Fruit fly (Drosophila melanogaster) whole organism, embryonic: ENCODE data around the gene Ndae1.

Source experiments
- BEAF-32 ChIP-seq: fragments of 200-800 bp; sonication (Bioruptor generic); optimal IDR thresholded peaks from 3 replicates; lab custom pipeline; 2017; ENCODE audit warnings: missing biosample characterization, missing genetic modification characterization, mild to moderate bottlenecking, moderate library complexity, missing genetic modification reagents
- BtbVII ChIP-seq: fragments of 200-800 bp; sonication (Bioruptor generic); optimal IDR thresholded peaks from 3 replicates; lab custom pipeline; 2017; ENCODE audit warnings: missing biosample characterization, mild to moderate bottlenecking, missing genetic modification characterization
- CG10959 ChIP-seq: fragments of 200-800 bp; sonication (Bioruptor generic); IDR thresholded peaks from 2 replicates; pipeline ENCODE4 v1.3.6; 2022; ENCODE audit warnings: missing biosample characterization, missing genetic modification characterization
- CG11560 ChIP-seq: fragments of 200-800 bp; sonication (Bioruptor generic); IDR thresholded peaks from 3 replicates; pipeline ENCODE4 v1.3.6; 2022; ENCODE audit warnings: missing biosample characterization, missing genetic modification characterization
- CG11696 ChIP-seq: fragments of 200-800 bp; sonication (Bioruptor generic); IDR thresholded peaks from 2 replicates; pipeline ENCODE4 v1.3.6; 2022; ENCODE audit warnings: missing biosample characterization, missing genetic modification characterization
- CG12104 ChIP-seq: fragments of 200-800 bp; sonication (Bioruptor generic); optimal IDR thresholded peaks from 3 replicates; lab custom pipeline; 2016; ENCODE audit warnings: missing biosample characterization, missing genetic modification characterization
- CG1233 ChIP-seq: fragments of 200-800 bp; sonication (Bioruptor generic); optimal IDR thresholded peaks from 4 replicates; lab custom pipeline; 2018; ENCODE audit warnings: missing biosample characterization, mild to moderate bottlenecking, missing genetic modification characterization
- CG12391 ChIP-seq: fragments of 200-800 bp; sonication (Bioruptor generic); optimal IDR thresholded peaks from 3 replicates; lab custom pipeline; 2018; ENCODE audit warnings: missing biosample characterization, mild to moderate bottlenecking, missing genetic modification characterization, moderate library complexity
- CG12769 ChIP-seq: fragments of 200-800 bp; sonication (Bioruptor generic); optimal IDR thresholded peaks from 2 replicates; lab custom pipeline; 2019; ENCODE audit warnings: missing biosample characterization, mild to moderate bottlenecking, missing genetic modification characterization, moderate library complexity
- CG12942 ChIP-seq: fragments of 200-800 bp; sonication (Bioruptor generic); optimal IDR thresholded peaks from 3 replicates; lab custom pipeline; 2016; ENCODE audit warnings: missing biosample characterization, missing genetic modification characterization
- CG18262 ChIP-seq: fragments of 200-800 bp; optimal IDR thresholded peaks from 3 replicates; lab custom pipeline; 2019; ENCODE audit warnings: missing biosample characterization, mild to moderate bottlenecking, missing genetic modification characterization, moderate library complexity
- CG18764 ChIP-seq: fragments of 200-800 bp; sonication (Bioruptor generic); optimal IDR thresholded peaks from 3 replicates; lab custom pipeline; 2016; ENCODE audit warnings: missing biosample characterization, missing genetic modification characterization
- CG2202 ChIP-seq: fragments of 200-800 bp; sonication (Bioruptor generic); optimal IDR thresholded peaks from 2 replicates; lab custom pipeline; 2018; ENCODE audit warnings: missing biosample characterization, mild to moderate bottlenecking, missing genetic modification characterization
- CG3838 ChIP-seq: fragments of 200-800 bp; sonication (Bioruptor generic); optimal IDR thresholded peaks from 3 replicates; lab custom pipeline; 2016; ENCODE audit warnings: missing biosample characterization, missing genetic modification characterization
- CG43689 ChIP-seq: fragments of 200-800 bp; sonication (Bioruptor generic); IDR thresholded peaks from 2 replicates; pipeline ENCODE4 v1.3.6; 2022; ENCODE audit warnings: missing biosample characterization, missing genetic modification characterization
- CG4404 ChIP-seq: fragments of 200-800 bp; sonication (Bioruptor generic); IDR thresholded peaks from 2 replicates; pipeline ENCODE4 v1.3.6; 2022; ENCODE audit warnings: missing biosample characterization, missing genetic modification characterization
- CG7357 ChIP-seq: fragments of 200-800 bp; sonication (Bioruptor generic); IDR thresholded peaks from 3 replicates; pipeline ENCODE4 v1.3.6; 2022; ENCODE audit warnings: missing biosample characterization, missing genetic modification characterization
- CG8924 ChIP-seq: fragments of 200-800 bp; optimal IDR thresholded peaks from 3 replicates; lab custom pipeline; 2019; ENCODE audit warnings: missing biosample characterization, mild to moderate bottlenecking, missing genetic modification characterization, moderate library complexity
- CG9437 ChIP-seq: fragments of 200-800 bp; sonication (Bioruptor generic); optimal IDR thresholded peaks from 2 replicates; lab custom pipeline; 2018; ENCODE audit warnings: missing biosample characterization, mild to moderate bottlenecking, missing genetic modification characterization
- Dek ChIP-seq: fragments of 200-800 bp; sonication (Bioruptor generic); optimal IDR thresholded peaks from 3 replicates; lab custom pipeline; 2019; ENCODE audit warnings: missing biosample characterization, mild to moderate bottlenecking, missing genetic modification characterization, moderate library complexity
- Dip3 ChIP-seq: fragments of 200-800 bp; sonication (Bioruptor generic); optimal IDR thresholded peaks from 3 replicates; lab custom pipeline; 2016; ENCODE audit warnings: missing biosample characterization, missing genetic modification characterization
- Dref ChIP-seq: fragments of 200-800 bp; sonication (Bioruptor generic); IDR thresholded peaks from 2 replicates; pipeline ENCODE4 v1.3.6; 2022; ENCODE audit warnings: missing biosample characterization, missing genetic modification characterization
- E2f1 ChIP-seq: fragments of 200-800 bp; sonication (Bioruptor generic); IDR thresholded peaks from 2 replicates; pipeline ENCODE4 v1.3.6; 2022; ENCODE audit warnings: missing biosample characterization, missing genetic modification characterization
- HHEX ChIP-seq: fragments of 200-800 bp; sonication (Bioruptor generic); optimal IDR thresholded peaks from 3 replicates; lab custom pipeline; 2017; ENCODE audit warnings: missing biosample characterization, mild to moderate bottlenecking, missing genetic modification characterization, missing genetic modification reagents
- HLH54F ChIP-seq: fragments of 200-800 bp; sonication (Bioruptor generic); optimal IDR thresholded peaks from 3 replicates; lab custom pipeline; 2016; ENCODE audit warnings: missing biosample characterization, missing genetic modification characterization
- Hand ChIP-seq: fragments of 200-800 bp; sonication (Bioruptor generic); optimal IDR thresholded peaks from 2 replicates; lab custom pipeline; 2017; ENCODE audit warnings: mild to moderate bottlenecking, missing biosample characterization, missing genetic modification reagents, missing genetic modification characterization
- MTF-1 ChIP-seq: fragments of 200-800 bp; sonication (Bioruptor generic); optimal IDR thresholded peaks from 2 replicates; lab custom pipeline; 2018; ENCODE audit warnings: missing biosample characterization, mild to moderate bottlenecking, missing genetic modification characterization, borderline replicate concordance
- Sox100B ChIP-seq: fragments of 200-800 bp; sonication (Bioruptor generic); optimal IDR thresholded peaks from 3 replicates; lab custom pipeline; 2018; ENCODE audit warnings: missing biosample characterization, mild to moderate bottlenecking, missing genetic modification characterization
- YL-1 ChIP-seq: fragments of 200-800 bp; sonication (Bioruptor generic); optimal IDR thresholded peaks from 3 replicates; lab custom pipeline; 2017; ENCODE audit warnings: missing biosample characterization, mild to moderate bottlenecking, missing genetic modification characterization
- ap ChIP-seq: fragments of 200-800 bp; sonication (Bioruptor generic); IDR thresholded peaks from 2 replicates; pipeline ENCODE4 v1.3.6; 2022; ENCODE audit warnings: missing biosample characterization, missing genetic modification characterization
- ara ChIP-seq: fragments of 200-800 bp; sonication (Bioruptor generic); IDR thresholded peaks from 2 replicates; pipeline ENCODE4 v1.3.6; 2022; ENCODE audit warnings: missing biosample characterization, missing genetic modification characterization
- ase ChIP-seq: fragments of 200-800 bp; sonication (Bioruptor generic); IDR thresholded peaks from 3 replicates; pipeline ENCODE4 v1.3.6; 2022; ENCODE audit warnings: missing biosample characterization, missing genetic modification characterization
- az2 ChIP-seq: fragments of 200-800 bp; sonication (Bioruptor generic); optimal IDR thresholded peaks from 3 replicates; lab custom pipeline; 2016; ENCODE audit warnings: missing biosample characterization, missing genetic modification characterization
- disco-r ChIP-seq: fragments of 200-800 bp; sonication (Bioruptor generic); optimal IDR thresholded peaks from 2 replicates; lab custom pipeline; 2016; ENCODE audit warnings: missing biosample characterization, missing genetic modification characterization
- dm ChIP-seq: fragments of 200-800 bp; sonication (Bioruptor generic); optimal IDR thresholded peaks from 3 replicates; lab custom pipeline; 2016; ENCODE audit warnings: missing biosample characterization, missing genetic modification characterization
- esg ChIP-seq: fragments of 200-800 bp; sonication (Bioruptor generic); conservative IDR thresholded peaks from 2 replicates; pipeline ENCODE4 v1.3.6; 2022; ENCODE audit warnings: missing biosample characterization, missing genetic modification characterization
- fd96Cb ChIP-seq: fragments of 200-800 bp; sonication (Bioruptor generic); optimal IDR thresholded peaks from 2 replicates; lab custom pipeline; 2018; ENCODE audit warnings: missing biosample characterization, mild to moderate bottlenecking, missing genetic modification characterization, moderate library complexity
- gcm ChIP-seq: fragments of 200-800 bp; sonication (Bioruptor generic); optimal IDR thresholded peaks from 2 replicates; lab custom pipeline; 2019; ENCODE audit warnings: missing biosample characterization, mild to moderate bottlenecking, missing genetic modification characterization, moderate library complexity
- gem ChIP-seq: fragments of 200-800 bp; sonication (Bioruptor generic); optimal IDR thresholded peaks from 2 replicates; lab custom pipeline; 2019; ENCODE audit warnings: missing biosample characterization, mild to moderate bottlenecking, missing genetic modification characterization, moderate library complexity
- gfzf ChIP-seq: fragments of 200-800 bp; sonication (Bioruptor generic); optimal IDR thresholded peaks from 2 replicates; lab custom pipeline; 2016; ENCODE audit warnings: missing biosample characterization, mild to moderate bottlenecking, missing genetic modification characterization, moderate library complexity
- gsb ChIP-seq: fragments of 200-800 bp; sonication (Bioruptor generic); IDR thresholded peaks from 2 replicates; pipeline ENCODE4 v1.3.6; 2022; ENCODE audit warnings: missing biosample characterization, missing genetic modification characterization
- hkb ChIP-seq, 2 experiments: fragments of 200-800 bp in 1 of 2; fragments of >200 bp in 1 of 2; sonication (Bioruptor generic) in 1 of 2; IDR thresholded peaks in 1 of 2; optimal IDR thresholded peaks in 1 of 2; 2 replicates each; pipeline versions ENCODE4 v1.3.6 to Lab custom; 2017 to 2022; ENCODE audit warnings: missing biosample characterization in 1 of 2, missing genetic modification characterization in 1 of 2
- jigr1 ChIP-seq: fragments of 200-800 bp; sonication (Bioruptor generic); IDR thresholded peaks from 3 replicates; pipeline ENCODE4 v1.3.6; 2022; ENCODE audit warnings: missing biosample characterization, missing genetic modification characterization
- lab ChIP-seq: fragments of 200-800 bp; sonication (Bioruptor generic); optimal IDR thresholded peaks from 3 replicates; lab custom pipeline; 2017; ENCODE audit warnings: missing biosample characterization, missing genetic modification characterization, mild to moderate bottlenecking, moderate library complexity, missing genetic modification reagents
- pb ChIP-seq: fragments of 200-800 bp; sonication (Bioruptor generic); optimal IDR thresholded peaks from 3 replicates; lab custom pipeline; 2016; ENCODE audit warnings: missing biosample characterization, missing genetic modification characterization
- pzg ChIP-seq: fragments of 200-800 bp; sonication (Bioruptor generic); optimal IDR thresholded peaks from 3 replicates; lab custom pipeline; 2018; ENCODE audit warnings: missing biosample characterization, mild to moderate bottlenecking, missing genetic modification characterization, moderate library complexity
- sr ChIP-seq: fragments of 200-800 bp; sonication (Bioruptor generic); IDR thresholded peaks from 3 replicates; pipeline ENCODE4 v1.3.6; 2022; ENCODE audit warnings: missing biosample characterization, missing genetic modification characterization
- tgo ChIP-seq: fragments of 200-800 bp; sonication (Bioruptor generic); IDR thresholded peaks from 3 replicates; pipeline ENCODE4 v1.3.6; 2022; ENCODE audit warnings: missing biosample characterization, missing genetic modification characterization
- unc-4 ChIP-seq: fragments of 200-800 bp; sonication (Bioruptor generic); IDR thresholded peaks from 2 replicates; pipeline ENCODE4 v1.3.6; 2022; ENCODE audit warnings: missing biosample characterization, missing genetic modification characterization; ENCODE audit not compliant: partially characterized antibody
- wek ChIP-seq: fragments of 200-800 bp; sonication (Bioruptor generic); optimal IDR thresholded peaks from 3 replicates; lab custom pipeline; 2018; ENCODE audit warnings: missing biosample characterization, mild to moderate bottlenecking, missing genetic modification characterization, moderate library complexity
- z ChIP-seq: fragments of 200-800 bp; sonication (Bioruptor generic); IDR thresholded peaks from 3 replicates; pipeline ENCODE4 v1.3.6; 2022; ENCODE audit warnings: missing biosample characterization, missing genetic modification characterization

The Ndae1 gene

dm6 chr2L:7265970-7266369 lies 16.8 kb upstream of the Ndae1 start (continued):
- TF ChIP-seq Dip3 (GFP tag; lab: Kevin White, UChicago) (no peak), CG12104 (no peak), dm (GFP tag; lab: Kevin White, UChicago) (no peak), CG43689 (GFP tag; lab: Robert Waterston, UW) (no peak), ara (peak; percentile 51; the same call in 1 of the 2 replicates), CG9437 (GFP tag; lab: Kevin White, UChicago) (no peak), wek (GFP tag; lab: Kevin White, UChicago) (no peak), CG1233 (peak; percentile 6), az2 (GFP tag; lab: Kevin White, UChicago) (peak; percentile 47), MTF-1 (GFP tag; lab: Kevin White, UChicago) (no peak), jigr1 (no peak), CG12942 (peak; percentile 17), hkb (optimal IDR thresholded peaks at IDR 0.05; lab: Kevin White, UChicago) (no peak), hkb (GFP tag; IDR thresholded peaks at IDR 0.05; lab: Robert Waterston, UW) (peak; percentile 56; the same call in 1 of the 2 replicates), sr (GFP tag; lab: Robert Waterston, UW) (no peak), unc-4 (GFP tag; lab: Robert Waterston, UW) (no peak), Hand (GFP tag; lab: Kevin White, UChicago) (no peak), HLH54F (GFP tag; lab: Kevin White, UChicago) (no peak), ase (GFP tag; lab: Robert Waterston, UW) (no peak), lab (GFP tag; lab: Kevin White, UChicago) (peak; percentile 31), HHEX (GFP tag; lab: Kevin White, UChicago) (no peak), pzg (no peak), CG18262 (tag; lab: Kevin White, UChicago) (peak; percentile 49), CG12769 (no peak), YL-1 (no peak), gfzf (no peak), CG2202 (tag; lab: Kevin White, UChicago) (no peak), E2f1 (GFP tag; lab: Robert Waterston, UW) (peak; percentile 37), CG18764 (GFP tag; lab: Kevin White, UChicago) (peak; percentile 21), Sox100B (GFP tag; lab: Kevin White, UChicago) (peak; percentile 36), Dref (no peak), BEAF-32 (GFP tag; lab: Kevin White, UChicago) (no peak), CG11696 (GFP tag; lab: Robert Waterston, UW) (peak; percentile 34; the same call in 1 of the 2 replicates), BtbVII (GFP tag; lab: Kevin White, UChicago) (no peak), ap (GFP tag; lab: Robert Waterston, UW) (no peak), disco-r (GFP tag; lab: Kevin White, UChicago) (no peak), CG3838 (no peak), CG12391 (tag; lab: Kevin White, UChicago) (peak; percentile 48), pb (GFP tag; lab: Kevin White, UChicago) (no peak), CG7357 (GFP tag; lab: Robert Waterston, UW) (no peak), gsb (GFP tag; lab: Robert Waterston, UW) (no peak), CG4404 (no peak), fd96Cb (peak; percentile 42), gem (tag; lab: Kevin White, UChicago) (peak; percentile 67), CG8924 (tag; lab: Kevin White, UChicago) (peak; percentile 9), Dek (no peak), esg (GFP tag; lab: Robert Waterston, UW) (peak; percentile 48; the same call in 1 of the 2 replicates), tgo (no peak), gcm (GFP tag; lab: Kevin White, UChicago) (peak; percentile 7), CG11560 (tag; lab: Robert Waterston, UW) (no peak), CG10959 (peak; percentile 17; the same call in 1 of the 2 replicates), z (GFP tag; lab: Robert Waterston, UW) (no peak)
